Worm (Caenorhabditis elegans) whole organism, L4/young adult: Measurements from ENCODE around the gene ZK686.1.

ENCODE experiments used
- W03F9.2 ChIP-seq: fragments of 150-350 bp; optimal IDR thresholded peaks from 2 replicates; lab custom pipeline; 2014; ENCODE audit warnings: missing biosample characterization, missing genetic modification characterization
- dao-5 ChIP-seq: sonication (generic microtip); optimal IDR thresholded peaks from 2 replicates; lab custom pipeline; 2016; ENCODE audit warnings: missing genotype, missing genetic modification characterization, moderate library complexity, missing compliant biosample characterization
- him-1 ChIP-seq: sonication (generic microtip); optimal IDR thresholded peaks from 2 replicates; lab custom pipeline; 2016; ENCODE audit warnings: missing genotype, missing genetic modification reagents, missing genetic modification characterization, missing compliant biosample characterization

The ZK686.1 gene

ce11 chrIII:7814159-7815055, 41.5 kb downstream of the ZK686.1 start, which contains the start of gene egl-5:
egl-5 (plus strand) TSS chrIII:7814374.
- TF ChIP-seq W03F9.2 (tag; lab: Kevin White, UChicago) (no peak), dao-5 (tag; lab: Kevin White, UChicago) (no peak), him-1 (tag; lab: Kevin White, UChicago) (no peak)

ce11 chrIII:7815056-7815366, 42.1 kb downstream of the ZK686.1 start:
- TF ChIP-seq him-1 (tag; lab: Kevin White, UChicago), result no peak
- TF ChIP-seq W03F9.2 (tag; lab: Kevin White, UChicago), result no peak
- TF ChIP-seq dao-5 (tag; lab: Kevin White, UChicago), result no peak

ce11 chrIII:7815571-7816348, 42.8 kb downstream of the ZK686.1 start:
- TF ChIP-seq dao-5 (tag; lab: Kevin White, UChicago), result no peak
- no peak for TF ChIP-seq him-1 (tag; lab: Kevin White, UChicago)

- TF ChIP-seq W03F9.2 (tag; lab: Kevin White, UChicago) (no peak), dao-5 (tag; lab: Kevin White, UChicago) (no peak), him-1 (tag; lab: Kevin White, UChicago) (no peak)
These were observed 43.5 kb downstream of the ZK686.1 start for ce11 chrIII:7816463-7816862.

ce11 chrIII:7818965-7819364, 46.0 kb downstream of the ZK686.1 start:
- TF ChIP-seq dao-5 (tag; lab: Kevin White, UChicago) (no peak), W03F9.2 (tag; lab: Kevin White, UChicago) (no peak), him-1 (tag; lab: Kevin White, UChicago) (no peak)

ce11 chrIII:7819866-7820265, 46.9 kb downstream of the ZK686.1 start:
- TF ChIP-seq W03F9.2 (tag; lab: Kevin White, UChicago) (no peak), dao-5 (tag; lab: Kevin White, UChicago) (no peak), him-1 (tag; lab: Kevin White, UChicago) (no peak)

ce11 chrIII:7823285-7823684, 50.4 kb downstream of the ZK686.1 start:
- TF ChIP-seq W03F9.2 (tag; lab: Kevin White, UChicago) (no peak), dao-5 (tag; lab: Kevin White, UChicago) (no peak)
